Fruit fly (Drosophila melanogaster) whole organism, embryonic: ENCODE measurements around the gene eIF3h.

Experiments used
- Abd-B ChIP-seq: fragments of 200-800 bp; sonication (Bioruptor generic); optimal IDR thresholded peaks from 2 replicates; lab custom pipeline; 2018; ENCODE audit warnings: missing biosample characterization, mild to moderate bottlenecking, missing genetic modification characterization, moderate library complexity
- Aef1 ChIP-seq: fragments of 200-800 bp; sonication (Bioruptor generic); IDR thresholded peaks from 3 replicates; pipeline ENCODE4 v1.3.6; 2022; ENCODE audit warnings: missing biosample characterization, missing genetic modification characterization
- Antp ChIP-seq: fragments of 200-800 bp; sonication (Bioruptor generic); optimal IDR thresholded peaks from 3 replicates; lab custom pipeline; 2016; ENCODE audit warnings: missing biosample characterization, missing genetic modification characterization
- B-H2 ChIP-seq: fragments of 200-800 bp; sonication (Bioruptor generic); optimal IDR thresholded peaks from 2 replicates; lab custom pipeline; 2018; ENCODE audit warnings: missing biosample characterization, mild to moderate bottlenecking, missing genetic modification characterization
- CG10979 ChIP-seq: fragments of 200-800 bp; sonication (Bioruptor generic); optimal IDR thresholded peaks from 2 replicates; lab custom pipeline; 2018; ENCODE audit warnings: missing biosample characterization, mild to moderate bottlenecking, missing genetic modification characterization, moderate library complexity
- CG12155 ChIP-seq: fragments of 200-800 bp; sonication (Bioruptor generic); optimal IDR thresholded peaks from 3 replicates; lab custom pipeline; 2016; ENCODE audit warnings: missing biosample characterization, missing genetic modification characterization
- CG12236 ChIP-seq: fragments of 200-800 bp; sonication (Bioruptor generic); optimal IDR thresholded peaks from 2 replicates; lab custom pipeline; 2016; ENCODE audit warnings: missing biosample characterization, missing genetic modification characterization
- CG1233 ChIP-seq: fragments of 200-800 bp; sonication (Bioruptor generic); optimal IDR thresholded peaks from 4 replicates; lab custom pipeline; 2018; ENCODE audit warnings: missing biosample characterization, mild to moderate bottlenecking, missing genetic modification characterization
- CG12744 ChIP-seq: fragments of 200-800 bp; sonication (Bioruptor generic); optimal IDR thresholded peaks from 2 replicates; lab custom pipeline; 2016; ENCODE audit warnings: missing biosample characterization, missing genetic modification characterization
- CG14667 ChIP-seq: fragments of 200-800 bp; sonication (Bioruptor generic); IDR thresholded peaks from 2 replicates; pipeline ENCODE4 v1.3.6; 2022; ENCODE audit warnings: missing biosample characterization, missing genetic modification characterization
- CG15011 ChIP-seq: fragments of 200-800 bp; sonication (Bioruptor generic); optimal IDR thresholded peaks from 3 replicates; lab custom pipeline; 2018; ENCODE audit warnings: missing biosample characterization, mild to moderate bottlenecking, missing genetic modification characterization
- CG16815 ChIP-seq: fragments of 200-800 bp; sonication (Bioruptor generic); optimal IDR thresholded peaks from 3 replicates; lab custom pipeline; 2017; ENCODE audit warnings: missing biosample characterization, mild to moderate bottlenecking, missing genetic modification characterization
- CG17912 ChIP-seq: fragments of 200-800 bp; sonication (Bioruptor generic); optimal IDR thresholded peaks from 2 replicates; lab custom pipeline; 2018; ENCODE audit warnings: missing biosample characterization, mild to moderate bottlenecking, missing genetic modification characterization
- CG18619 ChIP-seq: fragments of 200-800 bp; sonication (Bioruptor generic); optimal IDR thresholded peaks from 3 replicates; lab custom pipeline; 2017; ENCODE audit warnings: missing biosample characterization, mild to moderate bottlenecking, missing genetic modification characterization
- CG34224 ChIP-seq: fragments of 200-800 bp; sonication (Bioruptor generic); IDR thresholded peaks from 3 replicates; pipeline ENCODE4 v1.3.6; 2022; ENCODE audit warnings: missing biosample characterization, missing genetic modification characterization; ENCODE audit not compliant: partially characterized antibody
- CG4617 ChIP-seq: fragments of 200-800 bp; sonication (Bioruptor generic); optimal IDR thresholded peaks from 3 replicates; lab custom pipeline; 2016; ENCODE audit warnings: missing biosample characterization, missing genetic modification characterization, borderline replicate concordance
- CG5180 ChIP-seq: fragments of 200-800 bp; sonication (Bioruptor generic); optimal IDR thresholded peaks from 3 replicates; lab custom pipeline; 2017; ENCODE audit warnings: missing biosample characterization, missing genetic modification characterization, mild to moderate bottlenecking, moderate library complexity, missing genetic modification reagents
- CG5953 ChIP-seq: fragments of 200-800 bp; sonication (Bioruptor generic); IDR thresholded peaks from 2 replicates; pipeline ENCODE4 v1.3.6; 2022; ENCODE audit warnings: missing biosample characterization, missing genetic modification characterization
- CG6854 ChIP-seq: fragments of 200-800 bp; sonication (Bioruptor generic); optimal IDR thresholded peaks from 3 replicates; lab custom pipeline; 2017; ENCODE audit warnings: missing biosample characterization, mild to moderate bottlenecking, missing genetic modification characterization
- CG9876 ChIP-seq: fragments of 200-800 bp; sonication (Bioruptor generic); optimal IDR thresholded peaks from 2 replicates; lab custom pipeline; 2016; ENCODE audit warnings: missing biosample characterization, missing genetic modification characterization
- Doc2 ChIP-seq: fragments of 200-800 bp; sonication (Bioruptor generic); IDR thresholded peaks from 2 replicates; pipeline ENCODE4 v1.3.6; 2022; ENCODE audit warnings: missing biosample characterization, missing genetic modification characterization
- Drgx ChIP-seq: fragments of 200-800 bp; sonication (Bioruptor generic); IDR thresholded peaks from 2 replicates; pipeline ENCODE4 v1.3.6; 2022; ENCODE audit warnings: missing biosample characterization, missing genetic modification characterization
- E2f2 ChIP-seq: fragments of 200-800 bp; sonication (Bioruptor generic); IDR thresholded peaks from 2 replicates; pipeline ENCODE4 v1.3.6; 2022; ENCODE audit warnings: missing biosample characterization, missing genetic modification characterization
- Eip74EF ChIP-seq, 2 experiments: fragments of 200-800 bp in 1 of 2; fragments of >200 bp in 1 of 2; sonication (Bioruptor generic) in 1 of 2; optimal IDR thresholded peaks; 2 replicates each; lab custom pipeline; 2017 to 2019; ENCODE audit warnings: missing biosample characterization in 2 of 2, missing genetic modification characterization in 2 of 2, mild to moderate bottlenecking in 1 of 2, moderate library complexity in 1 of 2
- Fer2 ChIP-seq: fragments of 200-800 bp; sonication (Bioruptor generic); optimal IDR thresholded peaks from 2 replicates; lab custom pipeline; 2018; ENCODE audit warnings: missing biosample characterization, mild to moderate bottlenecking, missing genetic modification characterization, moderate library complexity
- GATAe ChIP-seq: fragments of 200-800 bp; sonication (Bioruptor generic); conservative IDR thresholded peaks from 2 replicates; pipeline ENCODE4 v1.3.6; 2022; ENCODE audit warnings: missing biosample characterization, missing genetic modification characterization
- H15 ChIP-seq: fragments of 200-800 bp; sonication (Bioruptor generic); IDR thresholded peaks from 3 replicates; pipeline ENCODE4 v1.3.6; 2022; ENCODE audit warnings: missing biosample characterization, missing genetic modification characterization
- HLH3B ChIP-seq: fragments of 200-800 bp; sonication (Bioruptor generic); IDR thresholded peaks from 2 replicates; pipeline ENCODE4 v1.3.6; 2022; ENCODE audit warnings: missing biosample characterization, missing genetic modification characterization
- HLH4C ChIP-seq: fragments of 200-800 bp; sonication (Bioruptor generic); IDR thresholded peaks from 3 replicates; pipeline ENCODE4 v1.3.6; 2022; ENCODE audit warnings: missing biosample characterization, missing genetic modification characterization; ENCODE audit not compliant: partially characterized antibody
- HLHmδ ChIP-seq: fragments of 200-800 bp; sonication (Bioruptor generic); optimal IDR thresholded peaks from 2 replicates; lab custom pipeline; 2018; ENCODE audit warnings: missing biosample characterization, mild to moderate bottlenecking, missing genetic modification characterization, moderate library complexity
- Hr3 ChIP-seq: fragments of 200-800 bp; sonication (Bioruptor generic); optimal IDR thresholded peaks from 3 replicates; lab custom pipeline; 2016; ENCODE audit warnings: missing biosample characterization, missing genetic modification characterization
- Jarid2 ChIP-seq: fragments of 200-800 bp; sonication (Bioruptor generic); optimal IDR thresholded peaks from 3 replicates; lab custom pipeline; 2017; ENCODE audit warnings: mild to moderate bottlenecking, missing biosample characterization, missing genetic modification reagents, missing genetic modification characterization
- Mes4 ChIP-seq: fragments of 200-800 bp; sonication (Bioruptor generic); optimal IDR thresholded peaks from 2 replicates; lab custom pipeline; 2016; ENCODE audit warnings: missing biosample characterization, missing genetic modification characterization
- Mrtf ChIP-seq: fragments of 200-800 bp; sonication (Bioruptor generic); IDR thresholded peaks from 3 replicates; pipeline ENCODE4 v1.3.6; 2022; ENCODE audit warnings: missing biosample characterization, missing genetic modification characterization
- NK7.1 ChIP-seq: fragments of 200-800 bp; sonication (Bioruptor generic); optimal IDR thresholded peaks from 3 replicates; lab custom pipeline; 2016; ENCODE audit warnings: missing biosample characterization, missing genetic modification characterization
- Ravus ChIP-seq: fragments of 200-800 bp; sonication (Bioruptor generic); IDR thresholded peaks from 2 replicates; pipeline ENCODE4 v1.3.6; 2022; ENCODE audit warnings: missing biosample characterization, missing genetic modification characterization
- Xrp1 ChIP-seq: fragments of 200-800 bp; sonication (Bioruptor generic); IDR thresholded peaks from 2 replicates; pipeline ENCODE4 v1.3.6; 2022; ENCODE audit warnings: missing biosample characterization, missing genetic modification characterization
- ab ChIP-seq: fragments of 200-800 bp; sonication (Bioruptor generic); optimal IDR thresholded peaks from 2 replicates; lab custom pipeline; 2016; ENCODE audit warnings: missing biosample characterization, missing genetic modification characterization
- aop ChIP-seq: fragments of 200-800 bp; sonication (Bioruptor generic); IDR thresholded peaks from 2 replicates; pipeline ENCODE4 v1.3.6; 2022; ENCODE audit warnings: missing biosample characterization, missing genetic modification characterization
- ems ChIP-seq: fragments of 200-800 bp; sonication (Bioruptor generic); optimal IDR thresholded peaks from 3 replicates; lab custom pipeline; 2016; ENCODE audit warnings: missing biosample characterization, missing genetic modification characterization
- fd3F ChIP-seq: fragments of 200-800 bp; sonication (Bioruptor generic); optimal IDR thresholded peaks from 2 replicates; lab custom pipeline; 2018; ENCODE audit warnings: missing biosample characterization, mild to moderate bottlenecking, missing genetic modification characterization, moderate library complexity
- lov ChIP-seq, 2 experiments: fragments of 200-800 bp in 1 of 2; fragments of >200 bp in 1 of 2; sonication (Bioruptor generic) in 1 of 2; IDR thresholded peaks in 1 of 2; optimal IDR thresholded peaks in 1 of 2; 2 replicates in 1 of 2; 3 replicates in 1 of 2; pipeline versions ENCODE4 v1.3.6 to Lab custom; 2017 to 2022; ENCODE audit warnings: missing biosample characterization in 1 of 2, missing genetic modification characterization in 1 of 2
- luna ChIP-seq: fragments of 200-800 bp; sonication (Bioruptor generic); optimal IDR thresholded peaks from 2 replicates; lab custom pipeline; 2016; ENCODE audit warnings: missing biosample characterization, missing genetic modification characterization
- psq ChIP-seq: fragments of 200-800 bp; sonication (Bioruptor generic); optimal IDR thresholded peaks from 2 replicates; lab custom pipeline; 2017; ENCODE audit warnings: missing biosample characterization, missing genetic modification characterization
- repo ChIP-seq: fragments of 200-800 bp; sonication (Bioruptor generic); optimal IDR thresholded peaks from 2 replicates; lab custom pipeline; 2016; ENCODE audit warnings: missing biosample characterization, missing genetic modification characterization
- sisA ChIP-seq: fragments of 200-800 bp; sonication (Bioruptor generic); IDR thresholded peaks from 2 replicates; pipeline ENCODE4 v1.3.6; 2022; ENCODE audit warnings: missing biosample characterization, missing genetic modification characterization
- ssp ChIP-seq: fragments of 200-800 bp; sonication (Bioruptor generic); IDR thresholded peaks from 2 replicates; pipeline ENCODE4 v1.3.6; 2022; ENCODE audit warnings: missing biosample characterization, missing genetic modification characterization
- toy ChIP-seq: fragments of 200-800 bp; sonication (Bioruptor generic); IDR thresholded peaks from 2 replicates; pipeline ENCODE4 v1.3.6; 2022; ENCODE audit warnings: missing biosample characterization, missing genetic modification characterization
- zen2 ChIP-seq: fragments of 200-800 bp; sonication (Bioruptor generic); IDR thresholded peaks from 3 replicates; pipeline ENCODE4 v1.3.6; 2022; ENCODE audit warnings: missing biosample characterization, missing genetic modification characterization; ENCODE audit not compliant: partially characterized antibody

Gene eIF3h

dm6 chr2L:5086905-5087522 is 34.1 kb upstream of the eIF3h start (continued):
- TF ChIP-seq E2f2 (peak; percentile 50), Antp (GFP tag; lab: Kevin White, UChicago) (peak; percentile 60), CG15011 (GFP tag; lab: Kevin White, UChicago) (peak; percentile 63), ssp (GFP tag; lab: Robert Waterston, UW) (no peak; the same call in 1 of the 2 replicates), Abd-B (GFP tag; lab: Kevin White, UChicago) (peak; percentile 61), CG6854 (GFP tag; lab: Kevin White, UChicago) (peak; percentile 79), Hr3 (GFP tag; lab: Kevin White, UChicago) (peak; percentile 48), Jarid2 (GFP tag; lab: Kevin White, UChicago) (peak; percentile 53), B-H2 (GFP tag; lab: Kevin White, UChicago) (no peak), zen2 (GFP tag; lab: Robert Waterston, UW) (no peak), Doc2 (GFP tag; lab: Robert Waterston, UW) (no peak), CG18619 (GFP tag; lab: Kevin White, UChicago) (peak; percentile 76), fd3F (GFP tag; lab: Kevin White, UChicago) (peak; percentile 61), H15 (GFP tag; lab: Robert Waterston, UW) (peak; percentile 56; the same call in 2 of the 3 replicates), Aef1 (GFP tag; lab: Robert Waterston, UW) (peak; percentile 49; the same call in 2 of the 3 replicates), CG9876 (GFP tag; lab: Kevin White, UChicago) (peak; percentile 25), HLH3B (GFP tag; lab: Robert Waterston, UW) (peak; percentile 53), ems (GFP tag; lab: Kevin White, UChicago) (peak; percentile 63), aop (GFP tag; lab: Robert Waterston, UW) (no peak), toy (no peak), CG17912 (no peak), CG12744 (GFP tag; lab: Kevin White, UChicago) (peak; percentile 53), sisA (GFP tag; lab: Robert Waterston, UW) (peak; percentile 57), CG5180 (GFP tag; lab: Kevin White, UChicago) (peak; percentile 76), ab (GFP tag; lab: Kevin White, UChicago) (peak; percentile 32), Fer2 (tag; lab: Kevin White, UChicago) (peak; percentile 39), CG5953 (GFP tag; lab: Robert Waterston, UW) (peak; percentile 60; the same call in 1 of the 2 replicates), Ravus (GFP tag; lab: Robert Waterston, UW) (peak; percentile 21), lov (optimal IDR thresholded peaks at IDR 0.05; lab: Kevin White, UChicago) (no peak), lov (GFP tag; IDR thresholded peaks at IDR 0.05; lab: Robert Waterston, UW) (no peak), NK7.1 (GFP tag; lab: Kevin White, UChicago) (peak; percentile 16), Mes4 (peak; percentile 74), CG12155 (GFP tag; lab: Kevin White, UChicago) (peak; percentile 53), Drgx (peak; percentile 67), Xrp1 (GFP tag; lab: Robert Waterston, UW) (peak; percentile 79), CG14667 (GFP tag; lab: Robert Waterston, UW) (peak; percentile 40; the same call in 1 of the 2 replicates), HLHmδ (no peak), CG16815 (peak; percentile 52), Mrtf (GFP tag; lab: Robert Waterston, UW) (no peak; the same call in 2 of the 3 replicates), psq (peak; percentile 26), GATAe (GFP tag; lab: Robert Waterston, UW) (no peak), luna (GFP tag; lab: Kevin White, UChicago) (no peak), CG1233 (GFP tag; lab: Kevin White, UChicago) (peak; percentile 78), Eip74EF (GFP tag; optimal IDR thresholded peaks at IDR 0.05; lab: Kevin White, UChicago) (peak in 1 of 2 experiments; percentile 87), CG4617 (GFP tag; lab: Kevin White, UChicago) (peak; percentile 49), CG10979 (tag; lab: Kevin White, UChicago) (peak; percentile 79), CG12236 (peak; percentile 63), repo (GFP tag; lab: Kevin White, UChicago) (peak; percentile 54), HLH4C (GFP tag; lab: Robert Waterston, UW) (no peak), CG34224 (no peak)
